Fruit fly (Drosophila melanogaster): ENCODE data around the gene CG44198.

DNA sequence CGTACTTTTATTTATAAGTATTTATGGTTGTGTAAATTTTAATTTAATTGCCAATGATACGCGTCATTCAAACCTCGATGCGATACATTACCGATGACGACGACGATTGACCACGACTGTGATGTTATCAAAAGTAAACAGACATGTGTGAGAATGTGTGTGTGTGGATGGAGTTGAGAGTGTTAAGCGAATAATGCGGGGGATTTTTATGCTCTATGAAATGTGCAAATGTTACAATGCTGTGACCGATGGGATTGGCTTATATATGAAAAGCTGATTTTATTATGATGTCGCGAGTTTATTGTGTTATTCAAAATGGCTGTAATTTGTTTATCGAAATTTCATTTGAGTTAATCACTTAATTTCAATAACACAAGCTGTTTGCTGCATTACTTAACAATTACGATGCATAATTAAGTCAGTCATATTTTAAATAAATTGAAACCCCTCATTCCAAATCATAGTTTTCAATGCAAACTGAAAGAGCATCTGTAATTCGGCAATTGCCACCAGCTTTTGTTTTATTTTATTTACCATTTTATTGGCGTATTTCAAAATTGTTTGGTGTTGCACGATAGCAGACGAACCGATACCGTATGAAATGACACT, 46.1 kb downstream of the CG44198 start:
- TF ChIP-seq CG9948 (tag; optimal IDR thresholded peaks at IDR 0.05) (peak; percentile 46), CG34367 (tag; optimal IDR thresholded peaks at IDR 0.05) (peak; percentile 26), CG8159 (tag; optimal IDR thresholded peaks at IDR 0.05) (peak; percentile 63), CG4496 (GFP tag; IDR thresholded peaks at IDR 0.05) (0 out of 3 replicates have a peak, but pooled peaks have one; percentile 45), CG10348 (GFP tag; IDR thresholded peaks at IDR 0.05) (no peak), Pif1A (GFP tag; optimal IDR thresholded peaks at IDR 0.05) (peak; percentile 51), Snoo (tag; optimal IDR thresholded peaks at IDR 0.05) (peak; percentile 6), fd96Ca (GFP tag; IDR thresholded peaks at IDR 0.05) (no peak), Ets98B (GFP tag; IDR thresholded peaks at IDR 0.05) (no peak), gl (tag; optimal IDR thresholded peaks at IDR 0.05) (no peak), EcR (GFP tag; optimal IDR thresholded peaks at IDR 0.05) (no peak)

Data from whole organism, pupa.